Worm (Caenorhabditis elegans) whole organism, L2 larva: ENCODE measurements around the gene C37C3.11.

Experiments used
- C34F6.9 ChIP-seq: fragments of 150-350 bp; optimal IDR thresholded peaks from 2 replicates; lab custom pipeline; 2014; ENCODE audit warnings: missing biosample characterization, missing genetic modification characterization
- F13H6.1 ChIP-seq: sonication (generic microtip); optimal IDR thresholded peaks from 2 replicates; lab custom pipeline; 2016; ENCODE audit warnings: missing genetic modification characterization, missing compliant biosample characterization
- R02D3.7 ChIP-seq: fragments of 150-350 bp; optimal IDR thresholded peaks from 2 replicates; lab custom pipeline; 2014; ENCODE audit warnings: missing biosample characterization, missing genetic modification characterization
- Y55F3AM.14 ChIP-seq: fragments of 200-800 bp; sonication (Bioruptor generic); optimal IDR thresholded peaks from 2 replicates; lab custom pipeline; 2018; ENCODE audit warnings: mild to moderate bottlenecking, missing genetic modification characterization, missing compliant biosample characterization
- ZK546.5 ChIP-seq: sonication (generic microtip); optimal IDR thresholded peaks from 2 replicates; lab custom pipeline; 2017; ENCODE audit warnings: missing biosample characterization, missing genetic modification characterization
- alr-1 ChIP-seq: fragments of 150-350 bp; optimal IDR thresholded peaks from 2 replicates; lab custom pipeline; 2014; ENCODE audit warnings: missing biosample characterization, missing genetic modification characterization
- aly-2 ChIP-seq: fragments of 150-350 bp; optimal IDR thresholded peaks from 2 replicates; lab custom pipeline; 2014; ENCODE audit warnings: missing biosample characterization, missing genetic modification characterization
- ama-1 ChIP-seq: fragments of 150-350 bp; optimal IDR thresholded peaks from 2 replicates; lab custom pipeline; 2018; ENCODE audit warnings: inconsistent platforms
- blmp-1 ChIP-seq: sonication (generic microtip); optimal IDR thresholded peaks from 2 replicates; lab custom pipeline; 2017; ENCODE audit warnings: missing genetic modification characterization, mild to moderate bottlenecking, missing compliant biosample characterization, antibody characterized with exemption, moderate library complexity; ENCODE audit not compliant: insufficient read depth
- ceh-16 ChIP-seq: fragments of 150-350 bp; optimal IDR thresholded peaks from 2 replicates; lab custom pipeline; 2014; ENCODE audit warnings: missing biosample characterization, missing genetic modification characterization
- ceh-82 ChIP-seq: fragments of 150-350 bp; optimal IDR thresholded peaks from 2 replicates; lab custom pipeline; 2014; ENCODE audit warnings: missing biosample characterization, missing genetic modification characterization
- crh-2 ChIP-seq: sonication (generic microtip); optimal IDR thresholded peaks from 2 replicates; lab custom pipeline; 2017; ENCODE audit warnings: missing biosample characterization, missing genetic modification characterization
- dmd-4 ChIP-seq: sonication (generic microtip); optimal IDR thresholded peaks from 2 replicates; lab custom pipeline; 2017; ENCODE audit warnings: missing biosample characterization, missing genetic modification characterization
- egl-27 ChIP-seq: sonication (generic microtip); optimal IDR thresholded peaks from 3 replicates; lab custom pipeline; 2017; ENCODE audit warnings: missing biosample characterization, missing genetic modification reagents, missing genetic modification characterization
- elt-1 ChIP-seq: fragments of 150-350 bp; optimal IDR thresholded peaks from 2 replicates; lab custom pipeline; 2014; ENCODE audit warnings: missing biosample characterization, missing genetic modification characterization
- elt-3 ChIP-seq: sonication (generic microtip); optimal IDR thresholded peaks from 2 replicates; lab custom pipeline; 2017; ENCODE audit warnings: missing biosample characterization, missing genetic modification characterization
- fos-1 ChIP-seq: fragments of 150-350 bp; optimal IDR thresholded peaks from 2 replicates; lab custom pipeline; 2014; ENCODE audit warnings: missing biosample characterization, missing genetic modification characterization
- gmeb-1 ChIP-seq: fragments of 150-350 bp; optimal IDR thresholded peaks from 2 replicates; lab custom pipeline; 2014; ENCODE audit warnings: missing biosample characterization, missing genetic modification characterization
- lin-11 ChIP-seq: fragments of 150-350 bp; sonication (generic microtip); optimal IDR thresholded peaks from 2 replicates; lab custom pipeline; 2014; ENCODE audit warnings: missing biosample characterization, missing genetic modification characterization, inconsistent platforms, mixed read lengths
- lin-13 ChIP-seq: fragments of 150-350 bp; optimal IDR thresholded peaks from 2 replicates; lab custom pipeline; 2014; ENCODE audit warnings: missing biosample characterization, missing genetic modification reagents, missing genetic modification characterization
- lin-39 ChIP-seq: fragments of 150-350 bp; optimal IDR thresholded peaks from 2 replicates; lab custom pipeline; 2014; ENCODE audit warnings: missing biosample characterization, missing genetic modification reagents, missing genetic modification characterization
- lsy-2 ChIP-seq, 2 experiments: fragments of 150-350 bp in 1 of 2; sonication (generic microtip) in 1 of 2; optimal IDR thresholded peaks; 2 replicates each; lab custom pipeline; 2014 to 2017; ENCODE audit warnings: missing biosample characterization in 2 of 2, missing genetic modification characterization in 2 of 2
- mab-5 ChIP-seq: fragments of 150-350 bp; optimal IDR thresholded peaks from 2 replicates; lab custom pipeline; 2014; ENCODE audit warnings: missing biosample characterization, missing genetic modification characterization
- mbf-1 ChIP-seq: sonication (generic microtip); optimal IDR thresholded peaks from 2 replicates; lab custom pipeline; 2017; ENCODE audit warnings: missing biosample characterization, missing genetic modification characterization
- mdl-1 ChIP-seq, 2 experiments: fragments of 150-350 bp in 1 of 2; sonication (generic microtip) in 1 of 2; optimal IDR thresholded peaks; 2 replicates each; lab custom pipeline; 2017; ENCODE audit warnings: missing biosample characterization in 2 of 2, missing genetic modification characterization in 2 of 2
- nhr-10 ChIP-seq: sonication (generic microtip); optimal IDR thresholded peaks from 2 replicates; lab custom pipeline; 2017; ENCODE audit warnings: missing biosample characterization, missing genetic modification characterization
- nhr-11 ChIP-seq: fragments of 150-350 bp; optimal IDR thresholded peaks from 2 replicates; lab custom pipeline; 2014; ENCODE audit warnings: missing biosample characterization, missing genetic modification characterization
- nhr-12 ChIP-seq: fragments of 150-350 bp; optimal IDR thresholded peaks from 2 replicates; lab custom pipeline; 2014; ENCODE audit warnings: missing biosample characterization, missing genetic modification characterization
- nhr-129 ChIP-seq: fragments of 150-350 bp; optimal IDR thresholded peaks from 2 replicates; lab custom pipeline; 2014; ENCODE audit warnings: missing biosample characterization, missing genetic modification characterization
- nhr-21 ChIP-seq: fragments of 150-350 bp; optimal IDR thresholded peaks from 2 replicates; lab custom pipeline; 2014; ENCODE audit warnings: missing biosample characterization, missing genetic modification characterization
- nhr-23 ChIP-seq: fragments of 150-350 bp; optimal IDR thresholded peaks from 2 replicates; lab custom pipeline; 2014; ENCODE audit warnings: missing biosample characterization, missing genetic modification reagents, missing genetic modification characterization
- nhr-237 ChIP-seq: fragments of 150-350 bp; optimal IDR thresholded peaks from 2 replicates; lab custom pipeline; 2014; ENCODE audit warnings: missing biosample characterization, missing genetic modification characterization
- nhr-25 ChIP-seq: fragments of 150-350 bp; sonication (generic microtip); optimal IDR thresholded peaks from 3 replicates; lab custom pipeline; 2014; ENCODE audit warnings: missing biosample characterization, missing genetic modification characterization
- nhr-6 ChIP-seq: fragments of 150-350 bp; optimal IDR thresholded peaks from 2 replicates; lab custom pipeline; 2014; ENCODE audit warnings: missing biosample characterization, missing genetic modification characterization
- nhr-77 ChIP-seq: fragments of 150-350 bp; optimal IDR thresholded peaks from 2 replicates; lab custom pipeline; 2014; ENCODE audit warnings: missing biosample characterization, missing genetic modification characterization
- peb-1 ChIP-seq: fragments of 150-350 bp; optimal IDR thresholded peaks from 2 replicates; lab custom pipeline; 2014; ENCODE audit warnings: missing biosample characterization, missing genetic modification characterization
- sem-4 ChIP-seq: fragments of 150-350 bp; optimal IDR thresholded peaks from 2 replicates; lab custom pipeline; 2014; ENCODE audit warnings: missing biosample characterization, missing genetic modification reagents, missing genetic modification characterization
- skn-1 ChIP-seq: sonication (generic microtip); optimal IDR thresholded peaks from 2 replicates; lab custom pipeline; 2017; ENCODE audit warnings: missing biosample characterization, missing genetic modification characterization
- sma-3 ChIP-seq: sonication (generic microtip); optimal IDR thresholded peaks from 2 replicates; lab custom pipeline; 2016; ENCODE audit warnings: missing genetic modification reagents, missing genetic modification characterization, missing compliant biosample characterization
- sma-9 ChIP-seq, 2 experiments: fragments of 150-350 bp in 1 of 2; sonication (generic microtip) in 1 of 2; optimal IDR thresholded peaks; 2 replicates each; lab custom pipeline; 2014 to 2016; ENCODE audit warnings: missing genetic modification characterization in 2 of 2, mild to moderate bottlenecking in 1 of 2, missing biosample characterization in 1 of 2, missing compliant biosample characterization in 1 of 2, missing genetic modification reagents in 1 of 2, moderate library complexity in 1 of 2
- snpc-4 ChIP-seq: fragments of 150-350 bp; optimal IDR thresholded peaks from 2 replicates; lab custom pipeline; 2014; ENCODE audit warnings: missing biosample characterization, missing genetic modification characterization
- unc-39 ChIP-seq: fragments of 150-350 bp; optimal IDR thresholded peaks from 2 replicates; lab custom pipeline; 2014; ENCODE audit warnings: missing biosample characterization, missing genetic modification characterization
- unc-62 ChIP-seq: fragments of 150-350 bp; optimal IDR thresholded peaks from 2 replicates; lab custom pipeline; 2014; ENCODE audit warnings: missing biosample characterization, missing genetic modification reagents, missing genetic modification characterization
- zag-1 ChIP-seq: fragments of 150-350 bp; optimal IDR thresholded peaks from 2 replicates; lab custom pipeline; 2014; ENCODE audit warnings: missing biosample characterization, missing genetic modification characterization
- ztf-1 ChIP-seq: fragments of 200-800 bp; sonication (Bioruptor generic); conservative IDR thresholded peaks from 2 replicates; pipeline ENCODE4 v1.3.6; 2022; ENCODE audit warnings: missing genetic modification characterization, missing compliant biosample characterization
- ztf-11 ChIP-seq: sonication (generic microtip); optimal IDR thresholded peaks from 2 replicates; lab custom pipeline; 2017; ENCODE audit warnings: missing biosample characterization, missing genetic modification characterization
- ztf-4 ChIP-seq: fragments of 150-350 bp; optimal IDR thresholded peaks from 2 replicates; lab custom pipeline; 2014; ENCODE audit warnings: missing biosample characterization, missing genetic modification characterization

C37C3.11 gene

ce11 chrV:7825836-7826235 is 38.7 kb downstream of the C37C3.11 start:
- TF ChIP-seq F13H6.1 (tag; lab: Kevin White, UChicago) (peak; percentile 4), mdl-1 (tag; optimal IDR thresholded peaks at IDR 0.05; lab: Kevin White, UChicago) (no peak), ZK546.5 (no peak), sma-3 (GFP tag; lab: Kevin White, UChicago) (no peak), nhr-10 (tag; lab: Kevin White, UChicago) (no peak)

- TF ChIP-seq nhr-6 (tag; lab: Kevin White, UChicago) (no peak), ceh-82 (tag; lab: Kevin White, UChicago) (no peak), mab-5 (no peak), snpc-4 (tag; lab: Kevin White, UChicago) (no peak), fos-1 (tag; lab: Kevin White, UChicago) (no peak), alr-1 (tag; lab: Kevin White, UChicago) (no peak), ztf-4 (tag; lab: Kevin White, UChicago) (no peak), C34F6.9 (tag; lab: Kevin White, UChicago) (no peak), nhr-129 (tag; lab: Kevin White, UChicago) (no peak), sma-3 (GFP tag; lab: Kevin White, UChicago) (no peak), sma-9 (GFP tag; optimal IDR thresholded peaks at IDR 0.05; lab: Kevin White, UChicago) (no peak), sma-9 (tag; optimal IDR thresholded peaks at IDR 0.05; lab: Kevin White, UChicago) (no peak), ceh-16 (tag; lab: Kevin White, UChicago) (no peak), lin-39 (tag; lab: Kevin White, UChicago) (no peak), nhr-25 (tag; lab: Kevin White, UChicago) (no peak), nhr-11 (tag; lab: Kevin White, UChicago) (no peak), nhr-12 (tag; lab: Kevin White, UChicago) (no peak)
Measured at ce11 chrV:7824138-7824537, 40.4 kb downstream of the C37C3.11 start.

ce11 chrV:7822655-7823054 is 41.9 kb downstream of the C37C3.11 start:
- no peak for TF ChIP-seq lin-39 (tag; lab: Kevin White, UChicago)
- peak; percentile 60 for TF ChIP-seq crh-2 (tag; lab: Kevin White, UChicago)
- no peak for TF ChIP-seq unc-39
- no peak for TF ChIP-seq ceh-16 (tag; lab: Kevin White, UChicago)
- TF ChIP-seq ztf-4 (tag; lab: Kevin White, UChicago), result no peak
- TF ChIP-seq blmp-1 (tag; lab: Kevin White, UChicago), result no peak
- peak; percentile 8 for TF ChIP-seq unc-62 (GFP tag; lab: Kevin White, UChicago)
- no peak for TF ChIP-seq nhr-25 (tag; lab: Kevin White, UChicago)
- TF ChIP-seq zag-1 (tag; lab: Kevin White, UChicago), result no peak
- no peak for TF ChIP-seq nhr-10 (tag; lab: Kevin White, UChicago)
- no peak for TF ChIP-seq nhr-23 (tag; lab: Kevin White, UChicago)
- no peak for TF ChIP-seq elt-3 (tag; lab: Kevin White, UChicago)
- TF ChIP-seq nhr-77 (tag; lab: Kevin White, UChicago), result no peak
- TF ChIP-seq F13H6.1 (tag; lab: Kevin White, UChicago), result peak; percentile 82
- no peak for TF ChIP-seq nhr-21 (tag; lab: Kevin White, UChicago)
- peak; percentile 19 for TF ChIP-seq egl-27 (tag; lab: Kevin White, UChicago)
- TF ChIP-seq nhr-237, result no peak
- TF ChIP-seq alr-1 (tag; lab: Kevin White, UChicago), result no peak
- TF ChIP-seq ztf-11 (tag; lab: Kevin White, UChicago), result no peak
- TF ChIP-seq ztf-1 (GFP tag; lab: Robert Waterston, UW), result no peak
- no peak for TF ChIP-seq lin-11 (tag; lab: Kevin White, UChicago)
- no peak for TF ChIP-seq R02D3.7 (tag; lab: Kevin White, UChicago)
- no peak for TF ChIP-seq ama-1
- TF ChIP-seq sem-4 (tag; lab: Kevin White, UChicago), result no peak
- no peak for TF ChIP-seq peb-1 (tag; lab: Kevin White, UChicago)
- TF ChIP-seq snpc-4 (tag; lab: Kevin White, UChicago), result no peak
- no peak for TF ChIP-seq ZK546.5
- TF ChIP-seq mdl-1 (tag; optimal IDR thresholded peaks at IDR 0.05; lab: Kevin White, UChicago), result no peak
- TF ChIP-seq ceh-82 (tag; lab: Kevin White, UChicago), result no peak
- TF ChIP-seq sma-9 (GFP tag; optimal IDR thresholded peaks at IDR 0.05; lab: Kevin White, UChicago), result peak; percentile 32
- TF ChIP-seq sma-9 (tag; optimal IDR thresholded peaks at IDR 0.05; lab: Kevin White, UChicago), result no peak
- TF ChIP-seq dmd-4, result no peak
- TF ChIP-seq fos-1 (tag; lab: Kevin White, UChicago), result no peak
- TF ChIP-seq nhr-11 (tag; lab: Kevin White, UChicago), result no peak
- TF ChIP-seq elt-1 (tag; lab: Kevin White, UChicago), result no peak
- TF ChIP-seq C34F6.9 (tag; lab: Kevin White, UChicago), result peak; percentile 37
- TF ChIP-seq lsy-2 (tag; optimal IDR thresholded peaks at IDR 0.05; lab: Kevin White, UChicago), result peak in 1 of 2 experiments; percentile 57
- no peak for TF ChIP-seq aly-2
- TF ChIP-seq skn-1 (tag; lab: Kevin White, UChicago), result no peak
- TF ChIP-seq nhr-6 (tag; lab: Kevin White, UChicago), result no peak
- no peak for TF ChIP-seq Y55F3AM.14 (GFP tag; lab: Kevin White, UChicago)
- TF ChIP-seq sma-3 (GFP tag; lab: Kevin White, UChicago), result no peak
- no peak for TF ChIP-seq nhr-12 (tag; lab: Kevin White, UChicago)
- TF ChIP-seq mbf-1 (tag; lab: Kevin White, UChicago), result no peak
- no peak for TF ChIP-seq gmeb-1 (tag; lab: Kevin White, UChicago)
- no peak for TF ChIP-seq lin-13 (GFP tag; lab: Kevin White, UChicago)
- TF ChIP-seq nhr-129 (tag; lab: Kevin White, UChicago), result peak; percentile 84
- TF ChIP-seq mab-5, result peak; percentile 56
